Fruit fly (Drosophila melanogaster) whole organism: ENCODE data around the gene CG34409.

Experiments
- CG8478 ChIP-seq: fragments of >200 bp; optimal IDR thresholded peaks from 2 replicates; lab custom pipeline; 2018; ENCODE audit warnings: inconsistent platforms
- Dll ChIP-seq: fragments of >200 bp; optimal IDR thresholded peaks from 2 replicates; lab custom pipeline; 2017
- EcR ChIP-seq, 2 experiments: fragments of >200 bp; optimal IDR thresholded peaks; 2 replicates each; lab custom pipeline; 2017; ENCODE audit warnings: missing biosample characterization in 2 of 2, missing genetic modification characterization in 2 of 2, missing genetic modification reagents in 2 of 2
- pan ChIP-seq: fragments of >200 bp; optimal IDR thresholded peaks from 2 replicates; lab custom pipeline; 2017
- psq ChIP-seq: fragments of >200 bp; optimal IDR thresholded peaks from 2 replicates; lab custom pipeline; 2017
- usp ChIP-seq: fragments of >200 bp; optimal IDR thresholded peaks from 2 replicates; lab custom pipeline; 2017; ENCODE audit warnings: missing biosample characterization, missing genetic modification characterization, mixed read lengths

The CG34409 gene

DNA sequence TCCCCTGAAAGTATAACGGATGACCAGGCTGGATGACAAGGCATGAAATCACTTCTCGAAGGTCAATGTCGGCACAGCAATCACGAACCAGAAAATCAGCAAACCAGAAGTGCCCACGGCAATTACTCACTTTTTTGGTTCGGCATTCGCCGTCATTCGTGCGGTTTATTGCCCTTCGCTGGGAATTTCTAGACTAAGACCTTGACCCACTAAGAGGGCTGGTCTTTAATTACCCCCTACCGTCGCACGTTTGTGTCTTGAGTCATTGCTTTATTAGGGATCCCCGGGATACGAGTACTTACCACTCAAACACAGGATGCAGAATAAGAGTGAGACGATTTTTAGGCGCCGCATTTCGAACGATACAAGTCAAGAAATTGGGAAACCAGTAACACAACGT is 725 bp downstream of the CG34409 start:
- TF ChIP-seq pan (lab: Kevin White, UChicago) (no peak), Dll (lab: Kevin White, UChicago) (no peak)

DNA sequence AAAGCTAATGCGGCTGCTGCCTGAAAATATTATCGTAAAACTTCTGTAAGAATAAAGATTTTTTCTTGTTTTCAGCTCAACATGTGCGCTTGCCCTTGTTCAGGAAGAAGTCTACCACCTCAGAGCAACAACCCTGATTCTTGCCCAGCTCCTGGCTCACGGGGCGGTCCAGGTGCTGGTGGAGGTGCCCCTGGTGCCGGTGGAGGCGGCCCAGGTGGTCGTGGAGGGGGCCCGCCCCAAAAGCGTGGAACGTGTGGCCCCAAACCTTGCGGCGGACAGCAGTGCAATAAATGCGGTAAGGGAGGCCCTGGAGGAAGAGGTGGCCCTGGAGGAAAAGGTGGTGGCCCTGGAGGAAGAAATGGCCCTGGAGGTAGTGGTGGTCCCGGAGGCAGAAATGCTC is 2.2 kb downstream of the CG34409 start:
- no peak for TF ChIP-seq pan (lab: Kevin White, UChicago)

DNA sequence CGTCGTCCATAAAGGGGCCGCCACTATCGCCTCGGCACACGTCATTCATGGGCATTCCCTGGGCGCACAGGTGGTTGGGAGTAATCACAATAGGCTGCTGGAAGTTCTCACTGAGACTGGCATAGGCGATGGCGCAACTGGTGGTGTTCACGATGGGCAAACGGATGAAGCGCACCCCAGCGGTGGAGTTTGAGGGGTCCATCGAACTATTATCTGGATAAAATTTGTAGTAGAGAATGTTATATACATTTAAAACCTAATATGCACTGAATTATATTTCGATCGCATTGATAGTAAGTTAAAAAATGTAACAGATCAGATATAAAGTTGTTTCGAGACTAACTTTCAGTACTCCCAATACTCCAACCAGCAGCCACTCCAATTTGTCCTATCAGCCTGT is 3.0 kb downstream of the CG34409 start, which contains the start of gene CG31415:
Gene CG31415, plus strand, starts transcription at position 301 of the 400 bp plus-strand sequence.
- TF ChIP-seq Dll (lab: Kevin White, UChicago), result no peak

DNA sequence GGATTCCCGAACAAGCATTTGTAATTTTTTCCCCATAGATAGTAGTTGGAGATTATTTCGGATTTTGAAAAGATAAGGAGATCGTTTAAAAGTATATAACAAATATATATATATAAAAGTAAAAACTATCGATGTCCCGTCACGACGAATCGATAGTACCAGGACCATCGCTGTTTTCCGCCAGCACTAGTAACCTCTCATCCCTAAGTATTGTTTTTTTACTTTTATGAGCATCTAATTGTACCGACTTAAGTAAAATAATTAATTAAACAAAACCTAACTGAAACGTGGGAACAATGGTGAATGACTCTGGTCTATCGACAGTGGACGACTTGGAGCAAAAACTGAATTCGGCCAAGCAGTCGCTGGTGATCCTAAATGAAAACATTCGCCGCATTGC is 5.5 kb downstream of the CG34409 start, which contains the start of gene Pnn:
Gene Pnn, plus strand, starts transcription at position 187 of the 400 bp plus-strand sequence.
- TF ChIP-seq EcR (GFP tag; optimal IDR thresholded peaks at IDR 0.05; lab: Kevin White, UChicago) (no peak), usp (GFP tag; lab: Kevin White, UChicago) (no peak), psq (lab: Kevin White, UChicago) (no peak), CG8478 (lab: Kevin White, UChicago) (no peak), Dll (lab: Kevin White, UChicago) (no peak), pan (lab: Kevin White, UChicago) (no peak)

dm6 chr3R:9739793-9740192 is 6.4 kb downstream of the CG34409 start, which contains the start of gene side-VII:
side-VII (minus strand) TSS chr3R:9739979.
- TF ChIP-seq psq (lab: Kevin White, UChicago), result no peak
- no peak for TF ChIP-seq usp (GFP tag; lab: Kevin White, UChicago)
- no peak for TF ChIP-seq CG8478 (lab: Kevin White, UChicago)
- TF ChIP-seq pan (lab: Kevin White, UChicago), result no peak
- no peak for TF ChIP-seq Dll (lab: Kevin White, UChicago)
- TF ChIP-seq EcR (GFP tag; optimal IDR thresholded peaks at IDR 0.05; lab: Kevin White, UChicago), result no peak

- TF ChIP-seq CG8478 (lab: Kevin White, UChicago) (no peak), usp (GFP tag; lab: Kevin White, UChicago) (no peak), pan (lab: Kevin White, UChicago) (no peak), Dll (lab: Kevin White, UChicago) (no peak), psq (lab: Kevin White, UChicago) (no peak), EcR (GFP tag; optimal IDR thresholded peaks at IDR 0.05; lab: Kevin White, UChicago) (no peak)
Measured at dm6 chr3R:9735151-9735550, 11.0 kb downstream of the CG34409 start.

dm6 chr3R:9733150-9733549 is 13.0 kb downstream of the CG34409 start, which contains the start of gene alphaTub85E:
alphaTub85E (minus strand) TSS chr3R:9733250.
- TF ChIP-seq usp (GFP tag; lab: Kevin White, UChicago) (no peak), CG8478 (lab: Kevin White, UChicago) (no peak), psq (lab: Kevin White, UChicago) (no peak), EcR (GFP tag; optimal IDR thresholded peaks at IDR 0.05; lab: Kevin White, UChicago) (no peak), Dll (lab: Kevin White, UChicago) (no peak), pan (lab: Kevin White, UChicago) (no peak)

- no peak for TF ChIP-seq EcR (GFP tag; optimal IDR thresholded peaks at IDR 0.05; lab: Kevin White, UChicago)
- no peak for TF ChIP-seq Dll (lab: Kevin White, UChicago)
- no peak for TF ChIP-seq usp (GFP tag; lab: Kevin White, UChicago)
Measured at dm6 chr3R:9730784-9731183, 15.4 kb downstream of the CG34409 start, which contains the start of gene FoxP. FoxP (minus strand) TSS chr3R:9730872.

- TF ChIP-seq CG8478 (lab: Kevin White, UChicago) (peak; percentile 21), pan (lab: Kevin White, UChicago) (no peak)
Measured at dm6 chr3R:9725121-9725956, 20.8 kb downstream of the CG34409 start, which contains the start of gene hyd. hyd (minus strand) TSS chr3R:9725615.

DNA sequence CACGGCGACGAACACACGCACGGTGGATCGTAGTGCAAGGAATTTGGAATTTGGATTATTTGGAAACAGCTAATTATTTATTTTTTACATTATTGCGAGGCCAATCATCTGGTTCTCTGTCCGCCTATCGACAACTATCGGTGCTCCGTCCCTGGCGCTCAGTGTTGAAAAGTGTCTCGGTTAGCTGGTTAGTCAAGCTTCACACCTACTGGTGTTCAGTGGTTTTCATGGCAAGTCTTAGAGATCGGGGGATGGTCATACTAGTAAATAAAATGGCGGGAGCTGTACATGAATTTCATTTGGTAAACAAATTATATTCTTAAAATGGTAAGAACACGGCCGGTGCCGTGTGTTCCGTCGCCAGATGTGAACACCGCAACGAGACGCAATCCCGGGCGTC is 35.3 kb downstream of the CG34409 start, which contains the start of the genes trbd and dmt:
Gene trbd, minus strand, starts transcription at position 152 of the 400 bp plus-strand sequence.
Gene dmt, plus strand, starts transcription at position 257 of the 400 bp plus-strand sequence.
- TF ChIP-seq usp (GFP tag; lab: Kevin White, UChicago) (no peak), CG8478 (lab: Kevin White, UChicago) (no peak), EcR (GFP tag; optimal IDR thresholded peaks at IDR 0.05; lab: Kevin White, UChicago) (no peak), psq (lab: Kevin White, UChicago) (no peak), pan (lab: Kevin White, UChicago) (no peak), Dll (lab: Kevin White, UChicago) (no peak)

DNA sequence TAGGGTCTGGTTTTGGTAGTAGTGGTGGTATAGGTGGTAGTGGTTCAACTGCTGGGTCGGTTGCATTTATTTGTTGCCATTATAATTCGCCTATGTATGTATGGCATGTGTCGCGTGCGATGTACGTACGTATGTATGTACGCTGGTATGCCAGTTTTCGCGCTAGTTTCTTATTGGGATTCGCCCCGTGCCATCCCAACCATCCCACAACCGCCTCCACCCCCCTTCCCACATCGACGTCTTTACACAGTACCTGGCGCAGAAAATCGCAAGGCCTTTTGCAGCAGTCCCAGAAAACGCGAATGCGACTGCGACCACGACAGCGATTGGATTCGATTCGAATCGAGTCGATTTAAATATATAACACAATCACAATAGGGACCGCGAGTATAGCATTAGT is 35.9 kb downstream of the CG34409 start:
- TF ChIP-seq Dll (lab: Kevin White, UChicago) (no peak), psq (lab: Kevin White, UChicago) (no peak), EcR (GFP tag; optimal IDR thresholded peaks at IDR 0.05; lab: Kevin White, UChicago) (no peak), usp (GFP tag; lab: Kevin White, UChicago) (no peak), CG8478 (lab: Kevin White, UChicago) (no peak), pan (lab: Kevin White, UChicago) (no peak)

- no peak for TF ChIP-seq pan (lab: Kevin White, UChicago)
- no peak for TF ChIP-seq EcR (GFP tag; optimal IDR thresholded peaks at IDR 0.05; lab: Kevin White, UChicago)
- TF ChIP-seq Dll (lab: Kevin White, UChicago), result no peak
- TF ChIP-seq CG8478 (lab: Kevin White, UChicago), result no peak
Measured at dm6 chr3R:9705008-9705628, 41.0 kb downstream of the CG34409 start, which contains the start of gene Unc-115a. Unc-115a (minus strand) TSS chr3R:9705417.
